Fruit fly (Drosophila melanogaster): ENCODE data around the gene Oatp74D.

The Oatp74D gene

dm6 chr3L:17475979-17476393, 10.9 kb upstream of the Oatp74D start, which contains the start of gene CG34250 (continued):
- TF ChIP-seq Sox14 (GFP tag; optimal IDR thresholded peaks at IDR 0.05) (peak; percentile 25), CG6808 (GFP tag; optimal IDR thresholded peaks at IDR 0.05) (no peak), CG8119 (GFP tag; IDR thresholded peaks at IDR 0.05) (no peak), CG15336 (GFP tag; IDR thresholded peaks at IDR 0.05) (no peak), dsx (GFP tag; optimal IDR thresholded peaks at IDR 0.05; ENCODE audit: poor library complexity, severe bottlenecking) (no peak), Hr4 (GFP tag; optimal IDR thresholded peaks at IDR 0.05) (peak; percentile 33), Gug (GFP tag; IDR thresholded peaks at IDR 0.05) (no peak), lz (GFP tag; optimal IDR thresholded peaks at IDR 0.05) (peak; percentile 39), CG8319 (GFP tag; optimal IDR thresholded peaks at IDR 0.05) (no peak), CG1621 (tag; optimal IDR thresholded peaks at IDR 0.05) (no peak), CG32006 (GFP tag; optimal IDR thresholded peaks at IDR 0.05) (no peak), pdm3 (GFP tag; optimal IDR thresholded peaks at IDR 0.05) (no peak), CG11902 (GFP tag; optimal IDR thresholded peaks at IDR 0.05) (no peak), esn (GFP tag; optimal IDR thresholded peaks at IDR 0.05) (peak; percentile 36), Blimp-1 (GFP tag; optimal IDR thresholded peaks at IDR 0.05) (no peak), Smox (GFP tag; optimal IDR thresholded peaks at IDR 0.05) (no peak), Ets96B (tag; optimal IDR thresholded peaks at IDR 0.05) (peak; percentile 15), dac (GFP tag; optimal IDR thresholded peaks at IDR 0.05) (no peak), CG6276 (GFP tag; optimal IDR thresholded peaks at IDR 0.05) (no peak), Met (GFP tag; optimal IDR thresholded peaks at IDR 0.05) (no peak), CG31627 (GFP tag; optimal IDR thresholded peaks at IDR 0.05) (no peak), Sox15 (GFP tag; optimal IDR thresholded peaks at IDR 0.05) (no peak), CG11294 (GFP tag; IDR thresholded peaks at IDR 0.05) (no peak), CG3919 (GFP tag; optimal IDR thresholded peaks at IDR 0.05) (no peak), CG6854 (GFP tag; optimal IDR thresholded peaks at IDR 0.05) (no peak), CG7368 (GFP tag; optimal IDR thresholded peaks at IDR 0.05) (no peak), fkh (GFP tag; optimal IDR thresholded peaks at IDR 0.05) (peak; percentile 93), Eip93F (GFP tag; optimal IDR thresholded peaks at IDR 0.05) (peak; percentile 34), CG3032 (tag; optimal IDR thresholded peaks at IDR 0.05) (peak; percentile 19), CG6163 (GFP tag; IDR thresholded peaks at IDR 0.05) (no peak), CG6792 (GFP tag; optimal IDR thresholded peaks at IDR 0.05) (no peak)

- no peak for TF ChIP-seq CG3032 (tag; optimal IDR thresholded peaks at IDR 0.05)
- no peak for TF ChIP-seq CG10669 (GFP tag; optimal IDR thresholded peaks at IDR 0.05)
- TF ChIP-seq OdsH (GFP tag; optimal IDR thresholded peaks at IDR 0.05): no peak
- no peak for TF ChIP-seq Hr38 (GFP tag; optimal IDR thresholded peaks at IDR 0.05)
- no peak for TF ChIP-seq CG15336 (GFP tag; IDR thresholded peaks at IDR 0.05)
- no peak for TF ChIP-seq net (GFP tag; optimal IDR thresholded peaks at IDR 0.05)
- no peak for TF ChIP-seq CG8119 (GFP tag; IDR thresholded peaks at IDR 0.05)
- TF ChIP-seq esn (GFP tag; optimal IDR thresholded peaks at IDR 0.05): no peak
- no peak for TF ChIP-seq CG6808 (GFP tag; optimal IDR thresholded peaks at IDR 0.05)
- TF ChIP-seq vri (GFP tag; optimal IDR thresholded peaks at IDR 0.05): no peak
- TF ChIP-seq achi (GFP tag; optimal IDR thresholded peaks at IDR 0.05): no peak
- TF ChIP-seq eg (GFP tag; IDR thresholded peaks at IDR 0.05): no peak
- no peak for TF ChIP-seq CG11294 (GFP tag; IDR thresholded peaks at IDR 0.05)
- TF ChIP-seq CG31627 (GFP tag; optimal IDR thresholded peaks at IDR 0.05): no peak
- no peak for TF ChIP-seq Eip75B (GFP tag; optimal IDR thresholded peaks at IDR 0.05)
- no peak for TF ChIP-seq Sox14 (GFP tag; optimal IDR thresholded peaks at IDR 0.05)
- no peak for TF ChIP-seq CG6163 (GFP tag; IDR thresholded peaks at IDR 0.05)
Observed at dm6 chr3L:17476496-17476895, 10.4 kb upstream of the Oatp74D start.

dm6 chr3L:17478826-17479225, 8.1 kb upstream of the Oatp74D start, which contains the start of the genes CG13733 and qjt:
TSS of gene CG13733 (minus strand) at chr3L:17478926.
TSS of gene qjt (plus strand) at chr3L:17479096.
- TF ChIP-seq pdm3 (GFP tag; optimal IDR thresholded peaks at IDR 0.05) (no peak), CG34406 (GFP tag; optimal IDR thresholded peaks at IDR 0.05) (no peak), CG6808 (GFP tag; optimal IDR thresholded peaks at IDR 0.05) (no peak), Ets21C (GFP tag; optimal IDR thresholded peaks at IDR 0.05) (no peak), CG11762 (GFP tag; optimal IDR thresholded peaks at IDR 0.05; ENCODE audit: insufficient read depth) (no peak), CG6163 (GFP tag; IDR thresholded peaks at IDR 0.05) (no peak), CG3032 (tag; optimal IDR thresholded peaks at IDR 0.05) (no peak), net (GFP tag; optimal IDR thresholded peaks at IDR 0.05) (no peak), CG6276 (GFP tag; optimal IDR thresholded peaks at IDR 0.05) (no peak)

Measured in whole organism, prepupa.